Fruit fly (Drosophila melanogaster) S2 (cell line): ENCODE measurements around the gene CG44261.
A peak's percentile ranks its signal among the peaks of the same experiment; 100 is the strongest.

ENCODE experiments used
- CG8478 ChIP-seq: fragments of >200 bp; optimal IDR thresholded peaks from 2 replicates; lab custom pipeline; 2018
- CTCF ChIP-seq, 2 experiments: fragments of >200 bp; optimal IDR thresholded peaks; 2 replicates each; lab custom pipeline; 2018

Gene CG44261

DNA sequence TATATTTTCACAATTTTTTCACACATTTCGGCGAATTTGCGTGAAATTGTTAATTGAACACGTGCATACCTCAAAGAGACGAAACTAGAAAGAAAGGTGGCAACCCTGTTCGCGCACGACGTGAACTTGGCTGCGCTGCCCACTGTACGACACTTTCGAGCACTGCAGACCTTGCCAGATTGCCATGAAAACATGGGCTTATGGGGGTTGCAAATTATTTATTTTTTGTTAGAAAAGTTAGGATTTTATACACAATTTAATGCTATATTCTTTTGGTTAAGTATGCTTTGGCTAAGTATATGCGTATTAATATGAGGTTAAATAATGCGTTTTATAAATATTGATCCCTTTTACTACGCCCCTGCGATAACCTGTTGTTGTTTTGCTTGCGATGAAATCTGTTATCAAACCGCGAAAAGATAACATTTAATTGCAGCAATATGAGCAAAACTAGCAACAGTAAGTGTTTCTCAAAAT, 6.8 kb downstream of the CG44261 start, which contains the start of the genes RpL34b and CG8132:
Gene RpL34b, minus strand, starts transcription at position 100 of the 477 bp plus-strand sequence.
Gene CG8132, plus strand, starts transcription at position 369 of the 477 bp plus-strand sequence.
- TF ChIP-seq CG8478 (lab: Kevin White, UChicago) (no peak), CTCF (optimal IDR thresholded peaks at IDR 0.05; lab: Kevin White, UChicago) (peak; percentile 29 to 31)

dm6 chr3R:9399951-9400392, 8.0 kb downstream of the CG44261 start, which contains the start of gene CG34117:
TSS of gene CG34117 (minus strand) at chr3R:9400053.
- TF ChIP-seq CTCF (optimal IDR thresholded peaks at IDR 0.05; lab: Kevin White, UChicago) (no peak), CG8478 (lab: Kevin White, UChicago) (no peak)

dm6 chr3R:9399074-9399473, 8.9 kb downstream of the CG44261 start:
- TF ChIP-seq CG8478 (lab: Kevin White, UChicago) (no peak), CTCF (optimal IDR thresholded peaks at IDR 0.05; lab: Kevin White, UChicago) (no peak)

DNA sequence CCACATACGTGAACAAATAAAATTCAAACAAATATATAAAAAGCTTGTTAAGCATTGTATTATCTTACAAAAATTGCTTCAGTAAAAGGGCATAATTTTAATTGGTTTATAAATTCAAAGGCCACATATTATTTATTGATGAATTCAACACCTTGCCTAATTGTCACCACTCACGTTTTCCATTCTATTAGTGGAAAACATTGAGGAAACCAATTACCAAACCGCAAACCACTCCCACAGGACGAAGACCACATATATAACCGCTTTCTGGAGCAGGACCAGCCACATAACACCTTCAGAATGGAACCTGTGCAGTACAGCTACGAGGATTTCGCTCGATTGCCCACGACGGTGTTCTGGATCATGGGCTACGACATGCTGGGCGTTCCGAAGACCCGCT, 10.1 kb downstream of the CG44261 start, which contains the start of gene Or85f:
Gene Or85f, plus strand, starts transcription at position 301 of the 400 bp plus-strand sequence.
- no peak for TF ChIP-seq CTCF (optimal IDR thresholded peaks at IDR 0.05; lab: Kevin White, UChicago)
- no peak for TF ChIP-seq CG8478 (lab: Kevin White, UChicago)

dm6 chr3R:9395998-9396397, 12.0 kb downstream of the CG44261 start:
- TF ChIP-seq CTCF (optimal IDR thresholded peaks at IDR 0.05; lab: Kevin White, UChicago) (no peak), CG8478 (lab: Kevin White, UChicago) (no peak)

dm6 chr3R:9394385-9395042, 13.5 kb downstream of the CG44261 start, which contains the start of gene FER:
TSS of gene FER (minus strand) at chr3R:9394546.
- TF ChIP-seq CG8478 (lab: Kevin White, UChicago): no peak
- TF ChIP-seq CTCF (optimal IDR thresholded peaks at IDR 0.05; lab: Kevin White, UChicago): no peak

DNA sequence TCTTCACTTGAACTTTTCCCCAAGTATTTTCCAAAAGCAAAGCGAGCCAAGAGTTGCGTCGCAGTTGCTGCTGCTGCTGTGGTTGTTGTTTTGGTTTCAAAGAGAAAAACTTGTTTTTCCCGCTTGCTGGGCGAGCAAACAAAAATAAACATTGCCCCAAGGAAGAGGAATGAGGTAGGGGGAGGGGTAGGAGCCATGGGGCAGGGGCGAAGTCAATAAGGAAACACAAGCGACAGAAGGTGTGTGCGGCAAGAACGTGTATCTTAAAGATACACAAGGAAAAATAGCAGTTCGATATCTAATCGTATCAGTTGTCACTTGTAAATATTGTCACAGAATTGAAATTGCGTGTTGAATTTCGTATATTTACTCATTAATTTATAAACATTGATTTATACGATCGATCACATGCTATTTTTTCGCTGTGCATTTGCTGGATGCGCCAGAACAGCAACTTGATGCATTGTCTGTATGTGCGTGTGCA, 14.4 kb downstream of the CG44261 start:
- TF ChIP-seq CG8478 (lab: Kevin White, UChicago) (no peak), CTCF (optimal IDR thresholded peaks at IDR 0.05; lab: Kevin White, UChicago) (no peak)

DNA sequence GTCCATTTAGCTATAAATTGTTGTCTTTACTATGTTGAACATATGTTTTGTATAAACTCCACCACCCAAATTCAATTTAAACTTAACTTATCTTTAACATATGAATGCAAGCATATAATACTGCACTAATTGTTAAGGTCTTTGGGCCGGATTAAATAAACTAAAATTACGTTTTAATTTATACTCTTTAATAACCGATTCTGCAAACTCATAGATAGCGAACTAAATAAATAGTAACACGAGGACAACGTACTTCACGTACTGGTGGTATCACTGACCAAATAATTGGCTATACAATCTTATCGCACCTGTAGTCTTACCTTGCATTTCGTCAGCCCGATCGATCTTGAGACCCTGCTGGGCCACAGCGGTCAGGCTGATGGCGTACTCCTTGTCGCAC, 15.5 kb downstream of the CG44261 start:
- no peak for TF ChIP-seq CG8478 (lab: Kevin White, UChicago)

DNA sequence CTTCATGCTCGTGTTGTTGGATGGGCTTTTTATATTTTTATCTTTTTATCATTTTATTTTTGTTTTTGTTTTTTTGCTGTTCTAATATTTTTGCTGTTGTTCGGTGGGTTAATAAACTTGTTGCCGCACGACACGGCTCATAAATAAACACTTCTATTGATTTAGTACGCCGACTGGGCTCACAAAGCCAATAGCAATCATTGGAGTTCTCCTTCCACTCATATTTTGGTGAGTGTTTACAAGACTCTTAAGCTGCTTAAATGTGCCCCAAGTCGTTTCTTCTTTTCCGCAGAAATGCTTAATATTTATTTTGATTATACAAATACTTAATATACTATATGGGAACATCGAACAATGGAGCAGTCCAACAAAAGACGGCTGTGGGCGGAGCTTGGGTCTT, 17.8 kb downstream of the CG44261 start:
- TF ChIP-seq CG8478 (lab: Kevin White, UChicago) (no peak), CTCF (optimal IDR thresholded peaks at IDR 0.05; lab: Kevin White, UChicago) (no peak)

dm6 chr3R:9388972-9389371, 19.0 kb downstream of the CG44261 start:
- TF ChIP-seq CTCF (optimal IDR thresholded peaks at IDR 0.05; lab: Kevin White, UChicago) (no peak), CG8478 (lab: Kevin White, UChicago) (no peak)

DNA sequence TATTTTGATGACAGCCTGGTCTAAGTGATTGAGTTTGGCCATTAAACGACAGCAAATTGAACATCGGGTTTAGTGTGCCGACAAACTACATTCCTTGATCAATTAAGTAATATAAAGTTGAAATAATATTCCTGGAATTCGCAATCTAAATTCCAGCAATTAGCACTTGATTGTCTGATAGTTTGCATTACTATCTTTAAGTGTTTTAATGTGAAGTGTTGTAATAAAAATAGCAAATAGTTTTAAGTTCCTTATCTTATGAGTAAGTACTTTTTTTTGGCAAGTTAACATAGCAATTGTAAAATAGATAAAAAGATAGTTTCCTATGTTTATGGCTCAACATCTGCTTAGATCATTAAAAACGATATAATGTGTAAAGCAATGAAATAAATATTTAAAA, 19.6 kb downstream of the CG44261 start:
- no peak for TF ChIP-seq CG8478 (lab: Kevin White, UChicago)
- TF ChIP-seq CTCF (optimal IDR thresholded peaks at IDR 0.05; lab: Kevin White, UChicago): no peak

DNA sequence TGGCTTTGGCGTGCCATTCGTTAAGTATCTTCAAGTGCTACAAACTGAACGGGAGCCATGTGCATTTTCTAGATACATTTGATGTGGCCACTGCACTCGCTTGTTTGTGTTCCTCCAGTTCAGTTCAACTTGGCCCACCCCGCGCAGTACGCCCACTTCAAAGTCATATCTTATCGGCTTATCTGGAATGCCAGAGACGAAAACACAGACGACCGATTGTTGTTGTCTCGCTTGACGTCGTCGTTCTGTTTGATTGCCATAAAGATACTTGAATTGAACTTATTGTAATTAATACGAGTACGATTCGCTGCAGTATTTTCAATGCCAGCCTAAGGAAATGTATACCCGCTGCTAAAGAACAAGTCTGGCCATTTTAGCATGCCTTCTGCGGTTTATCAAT, 20.3 kb downstream of the CG44261 start:
- TF ChIP-seq CTCF (optimal IDR thresholded peaks at IDR 0.05; lab: Kevin White, UChicago) (no peak), CG8478 (lab: Kevin White, UChicago) (no peak)

dm6 chr3R:9385987-9386386, 22.0 kb downstream of the CG44261 start:
- TF ChIP-seq CG8478 (lab: Kevin White, UChicago): no peak

dm6 chr3R:9380970-9381369, 27.0 kb downstream of the CG44261 start:
- TF ChIP-seq CG8478 (lab: Kevin White, UChicago) (no peak), CTCF (optimal IDR thresholded peaks at IDR 0.05; lab: Kevin White, UChicago) (no peak)

DNA sequence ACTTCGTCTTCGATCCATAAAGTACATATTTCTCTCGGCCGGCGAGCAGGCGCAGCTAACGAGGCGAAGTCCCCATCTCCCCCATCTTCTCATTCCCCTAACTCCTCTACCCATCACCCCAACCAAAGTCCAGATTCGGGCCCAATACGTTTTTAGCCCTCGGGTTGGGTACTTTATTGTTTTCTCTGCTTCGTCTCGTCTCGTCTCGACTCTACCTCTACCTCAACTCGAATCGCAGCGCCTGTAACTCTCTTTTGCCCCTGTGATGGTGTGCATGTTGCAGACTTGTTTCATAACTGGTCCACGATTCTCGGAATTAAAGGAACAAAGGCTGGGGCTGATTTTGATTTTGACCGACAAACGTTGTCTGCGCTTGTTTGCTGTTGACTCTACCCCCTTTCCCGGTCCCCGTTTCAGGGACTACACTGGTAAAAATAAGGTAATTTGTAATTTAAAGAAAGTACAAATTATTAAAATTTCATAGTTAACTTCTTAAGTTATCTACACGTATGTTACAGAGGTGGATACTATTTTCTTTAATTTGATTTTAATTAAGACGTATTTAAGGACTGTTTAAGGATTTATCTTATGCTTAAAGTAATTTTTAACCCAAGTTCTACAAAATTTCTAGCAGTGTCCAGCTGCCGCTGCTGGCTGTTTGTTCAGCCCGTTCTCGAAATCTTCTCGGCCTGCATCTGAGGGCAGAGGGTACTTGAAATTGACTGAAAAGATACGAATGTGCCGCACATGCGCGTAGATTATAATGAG, 29.1 kb downstream of the CG44261 start:
- TF ChIP-seq CG8478 (lab: Kevin White, UChicago) (no peak), CTCF (optimal IDR thresholded peaks at IDR 0.05; lab: Kevin White, UChicago) (no peak)
